Fruit fly (Drosophila melanogaster) whole organism, embryonic: ENCODE data around the gene meep.

ENCODE experiments used
- Aef1 ChIP-seq: fragments of 200-800 bp; sonication (Bioruptor generic); IDR thresholded peaks from 3 replicates; pipeline ENCODE4 v1.3.6; 2022; ENCODE audit warnings: missing biosample characterization, missing genetic modification characterization
- B-H2 ChIP-seq: fragments of 200-800 bp; sonication (Bioruptor generic); optimal IDR thresholded peaks from 2 replicates; lab custom pipeline; 2018; ENCODE audit warnings: missing biosample characterization, mild to moderate bottlenecking, missing genetic modification characterization
- CG10209 ChIP-seq: fragments of 200-800 bp; sonication (Bioruptor generic); optimal IDR thresholded peaks from 3 replicates; lab custom pipeline; 2017; ENCODE audit warnings: missing biosample characterization, mild to moderate bottlenecking, missing genetic modification characterization, missing genetic modification reagents
- CG11398 ChIP-seq: fragments of 200-800 bp; sonication (Bioruptor generic); optimal IDR thresholded peaks from 2 replicates; lab custom pipeline; 2016; ENCODE audit warnings: missing biosample characterization, missing genetic modification characterization
- CG15514 ChIP-seq: fragments of 200-800 bp; sonication (Bioruptor generic); optimal IDR thresholded peaks from 3 replicates; lab custom pipeline; 2017; ENCODE audit warnings: missing biosample characterization, missing genetic modification characterization, mild to moderate bottlenecking, moderate library complexity, missing genetic modification reagents
- CG1647 ChIP-seq: fragments of 200-800 bp; sonication (Bioruptor generic); optimal IDR thresholded peaks from 3 replicates; lab custom pipeline; 2016; ENCODE audit warnings: missing biosample characterization, missing genetic modification characterization
- CG16815 ChIP-seq: fragments of 200-800 bp; sonication (Bioruptor generic); optimal IDR thresholded peaks from 3 replicates; lab custom pipeline; 2017; ENCODE audit warnings: missing biosample characterization, mild to moderate bottlenecking, missing genetic modification characterization
- CG18599 ChIP-seq: fragments of 200-800 bp; sonication (Bioruptor generic); optimal IDR thresholded peaks from 3 replicates; lab custom pipeline; 2017; ENCODE audit warnings: missing biosample characterization, missing genetic modification characterization, mild to moderate bottlenecking, moderate library complexity, missing genetic modification reagents
- CG2116 ChIP-seq: fragments of 200-800 bp; sonication (Bioruptor generic); optimal IDR thresholded peaks from 3 replicates; lab custom pipeline; 2018; ENCODE audit warnings: missing biosample characterization, mild to moderate bottlenecking, missing genetic modification characterization
- CG30431 ChIP-seq: fragments of 200-800 bp; sonication (Bioruptor generic); optimal IDR thresholded peaks from 2 replicates; lab custom pipeline; 2017; ENCODE audit warnings: missing biosample characterization, missing genetic modification characterization
- CG31224 ChIP-seq: fragments of 200-800 bp; sonication (Bioruptor generic); IDR thresholded peaks from 2 replicates; pipeline ENCODE4 v1.3.6; 2022; ENCODE audit warnings: missing biosample characterization, missing genetic modification characterization
- CG32772 ChIP-seq: fragments of 200-800 bp; sonication (Bioruptor generic); IDR thresholded peaks from 2 replicates; pipeline ENCODE4 v1.3.6; 2022; ENCODE audit warnings: missing biosample characterization, missing genetic modification characterization
- CG3281 ChIP-seq: fragments of 200-800 bp; sonication (Bioruptor generic); optimal IDR thresholded peaks from 3 replicates; lab custom pipeline; 2017; ENCODE audit warnings: missing biosample characterization, mild to moderate bottlenecking, missing genetic modification characterization
- CG4820 ChIP-seq: fragments of 200-800 bp; sonication (Bioruptor generic); optimal IDR thresholded peaks from 3 replicates; lab custom pipeline; 2016; ENCODE audit warnings: missing biosample characterization, missing genetic modification characterization
- CG6254 ChIP-seq: fragments of 200-800 bp; sonication (Bioruptor generic); optimal IDR thresholded peaks from 3 replicates; lab custom pipeline; 2017; ENCODE audit warnings: mild to moderate bottlenecking, missing biosample characterization, missing genetic modification reagents, missing genetic modification characterization
- CG7372 ChIP-seq: fragments of 200-800 bp; sonication (Bioruptor generic); IDR thresholded peaks from 2 replicates; pipeline ENCODE4 v1.3.6; 2022; ENCODE audit warnings: missing biosample characterization, missing genetic modification characterization
- CG8290 ChIP-seq, 3 experiments: fragments of 200-800 bp; sonication (Bioruptor generic); optimal IDR thresholded peaks; 2 replicates each; lab custom pipeline; 2016 to 2019; ENCODE audit warnings: missing biosample characterization in 3 of 3, missing genetic modification characterization in 3 of 3, mild to moderate bottlenecking in 2 of 3, moderate library complexity in 1 of 3
- Camta ChIP-seq: fragments of 200-800 bp; sonication (Bioruptor generic); optimal IDR thresholded peaks from 2 replicates; lab custom pipeline; 2016; ENCODE audit warnings: missing biosample characterization, missing genetic modification characterization
- D19A ChIP-seq: fragments of 200-800 bp; optimal IDR thresholded peaks from 3 replicates; lab custom pipeline; 2019; ENCODE audit warnings: missing biosample characterization, mild to moderate bottlenecking, missing genetic modification characterization, moderate library complexity
- HHEX ChIP-seq: fragments of 200-800 bp; sonication (Bioruptor generic); optimal IDR thresholded peaks from 3 replicates; lab custom pipeline; 2017; ENCODE audit warnings: missing biosample characterization, mild to moderate bottlenecking, missing genetic modification characterization, missing genetic modification reagents
- HLH4C ChIP-seq: fragments of 200-800 bp; sonication (Bioruptor generic); IDR thresholded peaks from 3 replicates; pipeline ENCODE4 v1.3.6; 2022; ENCODE audit warnings: missing biosample characterization, missing genetic modification characterization; ENCODE audit not compliant: partially characterized antibody
- Hr51 ChIP-seq, 2 experiments: fragments of 200-800 bp; sonication (Bioruptor generic); optimal IDR thresholded peaks; 2 replicates in 1 of 2; 3 replicates in 1 of 2; lab custom pipeline; 2016 to 2018; ENCODE audit warnings: missing biosample characterization in 2 of 2, missing genetic modification characterization in 2 of 2, mild to moderate bottlenecking in 1 of 2, moderate library complexity in 1 of 2
- Hsf ChIP-seq: fragments of 200-800 bp; sonication (Bioruptor generic); optimal IDR thresholded peaks from 3 replicates; lab custom pipeline; 2016; ENCODE audit warnings: missing biosample characterization, missing genetic modification characterization
- Optix ChIP-seq: fragments of 200-800 bp; sonication (Bioruptor generic); IDR thresholded peaks from 3 replicates; pipeline ENCODE4 v1.3.6; 2022; ENCODE audit warnings: missing biosample characterization, missing genetic modification characterization
- Pdp1 ChIP-seq, 2 experiments: fragments of 200-800 bp; sonication (Bioruptor generic); optimal IDR thresholded peaks; 3 replicates each; lab custom pipeline; 2016; ENCODE audit warnings: missing biosample characterization in 2 of 2, missing genetic modification characterization in 2 of 2, mild to moderate bottlenecking in 1 of 2, moderate library complexity in 1 of 2
- Rx ChIP-seq: fragments of 200-800 bp; sonication (Bioruptor generic); IDR thresholded peaks from 2 replicates; pipeline ENCODE4 v1.3.6; 2022; ENCODE audit warnings: missing biosample characterization, missing genetic modification characterization
- Sin3A ChIP-seq: fragments of >200 bp; optimal IDR thresholded peaks from 2 replicates; lab custom pipeline; 2018
- Tbp ChIP-seq: fragments of >200 bp; optimal IDR thresholded peaks from 2 replicates; lab custom pipeline; 2018; ENCODE audit warnings: missing biosample characterization, missing genetic modification characterization
- cg ChIP-seq: fragments of 200-800 bp; sonication (Bioruptor generic); optimal IDR thresholded peaks from 3 replicates; lab custom pipeline; 2019; ENCODE audit warnings: missing biosample characterization, mild to moderate bottlenecking, missing genetic modification characterization, moderate library complexity
- corto ChIP-seq: fragments of 200-800 bp; sonication (Bioruptor generic); optimal IDR thresholded peaks from 2 replicates; lab custom pipeline; 2016; ENCODE audit warnings: missing biosample characterization, mild to moderate bottlenecking, missing genetic modification characterization, moderate library complexity
- eve ChIP-seq, 2 experiments: fragments of >200 bp; optimal IDR thresholded peaks; 2 replicates each; lab custom pipeline; 2017; ENCODE audit warnings: missing biosample characterization in 2 of 2, missing genetic modification characterization in 2 of 2
- fu2 ChIP-seq: fragments of 200-800 bp; sonication (Bioruptor generic); optimal IDR thresholded peaks from 2 replicates; lab custom pipeline; 2016; ENCODE audit warnings: missing biosample characterization, missing genetic modification characterization
- inv ChIP-seq: fragments of 200-800 bp; sonication (Bioruptor generic); IDR thresholded peaks from 2 replicates; pipeline ENCODE4 v1.3.6; 2022; ENCODE audit warnings: missing biosample characterization, missing genetic modification characterization; ENCODE audit not compliant: partially characterized antibody
- jigr1 ChIP-seq: fragments of 200-800 bp; sonication (Bioruptor generic); IDR thresholded peaks from 3 replicates; pipeline ENCODE4 v1.3.6; 2022; ENCODE audit warnings: missing biosample characterization, missing genetic modification characterization
- kay ChIP-seq: fragments of 200-800 bp; sonication (Bioruptor generic); optimal IDR thresholded peaks from 2 replicates; lab custom pipeline; 2016; ENCODE audit warnings: missing biosample characterization, missing genetic modification characterization
- lab ChIP-seq: fragments of 200-800 bp; sonication (Bioruptor generic); optimal IDR thresholded peaks from 3 replicates; lab custom pipeline; 2017; ENCODE audit warnings: missing biosample characterization, missing genetic modification characterization, mild to moderate bottlenecking, moderate library complexity, missing genetic modification reagents
- mirr ChIP-seq: fragments of 200-800 bp; sonication (Bioruptor generic); optimal IDR thresholded peaks from 3 replicates; lab custom pipeline; 2018; ENCODE audit warnings: missing biosample characterization, mild to moderate bottlenecking, missing genetic modification characterization
- peb ChIP-seq: fragments of 200-800 bp; sonication (Bioruptor generic); IDR thresholded peaks from 2 replicates; pipeline ENCODE4 v1.3.6; 2022; ENCODE audit warnings: missing biosample characterization, missing genetic modification characterization
- pros ChIP-seq: fragments of 200-800 bp; sonication (Bioruptor generic); optimal IDR thresholded peaks from 3 replicates; lab custom pipeline; 2019; ENCODE audit warnings: missing biosample characterization, mild to moderate bottlenecking, missing genetic modification characterization, moderate library complexity
- pum ChIP-seq: fragments of 200-800 bp; sonication (Bioruptor generic); optimal IDR thresholded peaks from 2 replicates; lab custom pipeline; 2016; ENCODE audit warnings: missing biosample characterization, missing genetic modification characterization
- sens ChIP-seq: fragments of 200-800 bp; sonication (Bioruptor generic); peaks from one replicate; lab custom pipeline; 2016; ENCODE audit warnings: missing biosample characterization, missing genetic modification characterization
- sim ChIP-seq: fragments of 200-800 bp; sonication (Bioruptor generic); IDR thresholded peaks from 2 replicates; pipeline ENCODE4 v1.3.6; 2022; ENCODE audit warnings: missing biosample characterization, missing genetic modification characterization
- sima ChIP-seq: fragments of 200-800 bp; sonication (Bioruptor generic); optimal IDR thresholded peaks from 2 replicates; lab custom pipeline; 2016; ENCODE audit warnings: missing biosample characterization, missing genetic modification characterization
- sisA ChIP-seq: fragments of 200-800 bp; sonication (Bioruptor generic); IDR thresholded peaks from 2 replicates; pipeline ENCODE4 v1.3.6; 2022; ENCODE audit warnings: missing biosample characterization, missing genetic modification characterization
- slp2 ChIP-seq: fragments of 200-800 bp; sonication (Bioruptor generic); optimal IDR thresholded peaks from 2 replicates; lab custom pipeline; 2016; ENCODE audit warnings: missing biosample characterization, missing genetic modification characterization
- sqz ChIP-seq: fragments of 200-800 bp; sonication (Bioruptor generic); optimal IDR thresholded peaks from 3 replicates; lab custom pipeline; 2018; ENCODE audit warnings: missing biosample characterization, mild to moderate bottlenecking, missing genetic modification characterization
- stc ChIP-seq: fragments of 200-800 bp; sonication (Bioruptor generic); IDR thresholded peaks from 2 replicates; pipeline ENCODE4 v1.3.6; 2022; ENCODE audit warnings: missing biosample characterization, missing genetic modification characterization
- tap ChIP-seq: fragments of 200-800 bp; optimal IDR thresholded peaks from 3 replicates; lab custom pipeline; 2019; ENCODE audit warnings: missing biosample characterization, mild to moderate bottlenecking, missing genetic modification characterization, moderate library complexity
- usp ChIP-seq: fragments of >200 bp; optimal IDR thresholded peaks from 2 replicates; lab custom pipeline; 2017; ENCODE audit warnings: missing biosample characterization, missing genetic modification characterization
- vfl ChIP-seq: fragments of 200-800 bp; sonication (Bioruptor generic); optimal IDR thresholded peaks from 2 replicates; lab custom pipeline; 2016; ENCODE audit warnings: missing biosample characterization, missing genetic modification characterization
- z ChIP-seq: fragments of 200-800 bp; sonication (Bioruptor generic); IDR thresholded peaks from 3 replicates; pipeline ENCODE4 v1.3.6; 2022; ENCODE audit warnings: missing biosample characterization, missing genetic modification characterization
- zen ChIP-seq: fragments of 200-800 bp; sonication (Bioruptor generic); optimal IDR thresholded peaks from 3 replicates; lab custom pipeline; 2018; ENCODE audit warnings: missing biosample characterization, mild to moderate bottlenecking, missing genetic modification characterization, moderate library complexity

Gene meep

DNA sequence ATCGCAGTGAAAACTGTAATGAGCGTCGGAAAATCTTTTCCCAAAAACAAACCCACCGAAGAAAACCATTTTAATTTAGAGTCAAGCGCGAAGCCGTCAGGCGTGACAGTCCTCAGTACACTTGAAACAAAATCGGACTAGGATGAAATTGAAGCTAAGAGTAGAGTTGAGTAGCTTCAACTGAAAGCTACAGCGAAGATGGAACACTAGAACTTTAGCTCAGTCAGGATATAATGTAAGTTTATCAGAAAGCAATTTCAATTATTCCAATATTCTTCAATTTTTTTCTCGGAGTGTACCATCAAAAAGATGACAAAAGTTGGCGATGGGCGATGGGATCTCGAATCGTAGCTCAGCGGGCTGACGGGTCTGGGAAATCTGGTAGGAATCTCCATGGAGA is 13.6 kb upstream of the meep start (continued):
- TF ChIP-seq stc (0 out of 2 replicates have a peak, but pooled peaks have one; percentile 17), CG6254 (peak; percentile 50), vfl (GFP tag; lab: Kevin White, UChicago) (no peak), z (GFP tag; lab: Robert Waterston, UW) (no peak), Rx (GFP tag; lab: Robert Waterston, UW) (peak; percentile 11; the same call in 1 of the 2 replicates), peb (GFP tag; lab: Robert Waterston, UW) (no peak), CG30431 (peak; percentile 36), jigr1 (GFP tag; lab: Robert Waterston, UW) (no peak), CG11398 (GFP tag; lab: Kevin White, UChicago) (no peak), CG32772 (GFP tag; lab: Robert Waterston, UW) (no peak), inv (GFP tag; lab: Robert Waterston, UW) (no peak), sima (no peak), sens (peak; percentile 94), CG10209 (GFP tag; lab: Kevin White, UChicago) (peak; percentile 27), sisA (peak; percentile 65), eve (GFP tag; optimal IDR thresholded peaks at IDR 0.05; lab: Kevin White, UChicago) (no peak), pros (GFP tag; lab: Kevin White, UChicago) (no peak), Tbp (GFP tag; lab: Kevin White, UChicago) (no peak), CG3281 (no peak), HLH4C (GFP tag; lab: Robert Waterston, UW) (no peak), usp (GFP tag; lab: Kevin White, UChicago) (no peak), CG4820 (peak; percentile 63), CG15514 (GFP tag; lab: Kevin White, UChicago) (no peak), kay (GFP tag; lab: Kevin White, UChicago) (no peak), CG7372 (GFP tag; lab: Robert Waterston, UW) (no peak), CG31224 (GFP tag; lab: Robert Waterston, UW) (no peak), Optix (GFP tag; lab: Robert Waterston, UW) (no peak), HHEX (GFP tag; lab: Kevin White, UChicago) (peak; percentile 29), tap (tag; lab: Kevin White, UChicago) (peak; percentile 48), corto (GFP tag; lab: Kevin White, UChicago) (no peak), Hr51 (GFP tag; optimal IDR thresholded peaks at IDR 0.05; lab: Kevin White, UChicago) (peak in 1 of 2 experiments; percentile 46), CG1647 (GFP tag; lab: Kevin White, UChicago) (no peak), CG2116 (GFP tag; lab: Kevin White, UChicago) (no peak), fu2 (GFP tag; lab: Kevin White, UChicago) (no peak), pum (GFP tag; lab: Kevin White, UChicago) (peak; percentile 38), cg (no peak), Pdp1 (GFP tag; optimal IDR thresholded peaks at IDR 0.05; lab: Kevin White, UChicago) (peak; percentile 11 to 14), Hsf (GFP tag; lab: Kevin White, UChicago) (peak; percentile 13)
- TF ChIP-seq, all 482 proteins: peak for 152

DNA sequence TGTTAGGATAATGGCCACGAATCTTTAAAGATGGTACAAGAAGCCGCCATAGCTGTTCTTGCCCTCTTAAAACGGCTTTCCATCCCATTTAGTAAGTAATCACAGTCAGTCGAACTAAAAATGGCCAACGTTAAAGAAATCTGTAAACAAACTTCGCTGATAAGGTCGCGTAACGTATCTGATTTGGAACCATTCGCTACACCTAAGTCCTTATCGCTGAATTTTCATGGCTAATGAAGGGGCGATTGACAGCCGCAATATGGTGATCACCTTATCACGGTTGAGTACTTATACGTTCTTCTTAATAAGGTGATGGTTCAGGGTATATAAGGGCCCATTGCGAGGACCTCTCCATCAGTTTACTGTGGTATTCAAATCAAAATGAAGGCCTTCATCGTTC is 9.7 kb upstream of the meep start, which contains the start of gene LysE:
Gene LysE (plus strand): TSS at position 257 of the 400 bp plus-strand sequence.
- no peak for TF ChIP-seq Sin3A (lab: Kevin White, UChicago)
- TF ChIP-seq mirr (GFP tag; lab: Kevin White, UChicago): no peak
- TF ChIP-seq slp2 (GFP tag; lab: Kevin White, UChicago): no peak
- no peak for TF ChIP-seq usp (GFP tag; lab: Kevin White, UChicago)
- TF ChIP-seq sqz: no peak
- TF ChIP-seq kay (GFP tag; lab: Kevin White, UChicago): no peak
- no peak for TF ChIP-seq CG8290 (GFP tag; optimal IDR thresholded peaks at IDR 0.05; lab: Kevin White, UChicago)
- no peak for TF ChIP-seq CG8290 (tag; optimal IDR thresholded peaks at IDR 0.05; lab: Kevin White, UChicago)
- no peak for TF ChIP-seq CG2116 (GFP tag; lab: Kevin White, UChicago)
- no peak for TF ChIP-seq Aef1 (GFP tag; lab: Robert Waterston, UW)
- no peak for TF ChIP-seq CG16815 (GFP tag; lab: Kevin White, UChicago)
- no peak for TF ChIP-seq Camta (GFP tag; lab: Kevin White, UChicago)
- TF ChIP-seq B-H2 (GFP tag; lab: Kevin White, UChicago): no peak
- no peak for TF ChIP-seq zen (tag; lab: Kevin White, UChicago)
- TF ChIP-seq lab (GFP tag; lab: Kevin White, UChicago): no peak
- TF ChIP-seq sim (GFP tag; lab: Robert Waterston, UW): no peak
- TF ChIP-seq CG18599 (GFP tag; lab: Kevin White, UChicago): peak; percentile 21
- TF ChIP-seq D19A (tag; lab: Kevin White, UChicago): no peak
